Worm (Caenorhabditis elegans) whole organism, L4 larva: ENCODE measurements around the gene srw-136.
A peak's percentile ranks its signal among the peaks of the same experiment; 100 is the strongest.

Experiments
- D1046.2 ChIP-seq: fragments of 200-800 bp; sonication (Bioruptor generic); IDR thresholded peaks from 2 replicates; pipeline ENCODE4 v1.3.6; 2022; ENCODE audit warnings: missing genetic modification characterization, missing compliant biosample characterization
- F26F4.8 ChIP-seq: fragments of 200-800 bp; sonication (Bioruptor generic); conservative IDR thresholded peaks from 2 replicates; pipeline ENCODE4 v1.3.6; 2022; ENCODE audit warnings: missing genetic modification characterization, missing compliant biosample characterization
- F37D6.2 ChIP-seq: sonication (generic microtip); optimal IDR thresholded peaks from 2 replicates; lab custom pipeline; 2016; ENCODE audit warnings: mild to moderate bottlenecking, missing genetic modification characterization, missing compliant biosample characterization
- R02D3.7 ChIP-seq: fragments of 150-350 bp; sonication (generic microtip); optimal IDR thresholded peaks from 3 replicates; lab custom pipeline; 2014; ENCODE audit warnings: missing biosample characterization, missing genetic modification characterization
- Y105C5A.15 ChIP-seq: fragments of 200-800 bp; sonication (Bioruptor generic); IDR thresholded peaks from 2 replicates; pipeline ENCODE4 v1.3.6; 2022; ENCODE audit warnings: missing genetic modification characterization, missing compliant biosample characterization
- Y75B8A.6 ChIP-seq: fragments of 200-800 bp; sonication (Bioruptor generic); IDR thresholded peaks from 2 replicates; pipeline ENCODE4 v1.3.6; 2022; ENCODE audit warnings: missing genetic modification reagents, missing genetic modification characterization, missing compliant biosample characterization
- aha-1 ChIP-seq: fragments of 150-350 bp; peaks from one replicate; lab custom pipeline; 2014; ENCODE audit warnings: missing biosample characterization, missing genetic modification characterization
- ceh-32 ChIP-seq: sonication (generic microtip); optimal IDR thresholded peaks from 2 replicates; lab custom pipeline; 2016; ENCODE audit warnings: mild to moderate bottlenecking, missing genetic modification characterization, missing compliant biosample characterization; ENCODE audit not compliant: poor library complexity
- daf-12 ChIP-seq: fragments of 150-350 bp; optimal IDR thresholded peaks from 2 replicates; lab custom pipeline; 2014; ENCODE audit warnings: missing biosample characterization, missing genetic modification reagents, missing genetic modification characterization
- daf-16 ChIP-seq, 3 experiments: sonication (generic microtip); optimal IDR thresholded peaks; 2 replicates each; lab custom pipeline; 2016 to 2017; ENCODE audit warnings: missing genetic modification characterization in 3 of 3, missing genetic modification reagents in 3 of 3, mild to moderate bottlenecking in 2 of 3, missing compliant biosample characterization in 2 of 3, missing biosample characterization in 1 of 3, moderate library complexity in 1 of 3
- daf-19 ChIP-seq: fragments of 200-800 bp; sonication (Bioruptor generic); conservative IDR thresholded peaks from 2 replicates; pipeline ENCODE4 v1.3.6; 2022; ENCODE audit warnings: missing genetic modification characterization, missing compliant biosample characterization
- daf-8 ChIP-seq: fragments of 200-800 bp; sonication (Bioruptor generic); IDR thresholded peaks from 2 replicates; pipeline ENCODE4 v1.3.6; 2022; ENCODE audit warnings: missing genetic modification characterization, missing compliant biosample characterization
- dmd-6 ChIP-seq: fragments of 200-800 bp; sonication (Bioruptor generic); IDR thresholded peaks from 2 replicates; pipeline ENCODE4 v1.3.6; 2022; ENCODE audit warnings: missing genetic modification reagents, missing genetic modification characterization, missing compliant biosample characterization
- dmd-9 ChIP-seq: fragments of 200-800 bp; sonication (Bioruptor generic); IDR thresholded peaks from 2 replicates; pipeline ENCODE4 v1.3.6; 2022; ENCODE audit warnings: missing genetic modification reagents, missing genetic modification characterization, missing compliant biosample characterization
- fkh-10 ChIP-seq: fragments of 150-350 bp; optimal IDR thresholded peaks from 2 replicates; lab custom pipeline; 2014; ENCODE audit warnings: missing biosample characterization, missing genetic modification reagents, missing genetic modification characterization
- fos-1 ChIP-seq: fragments of 150-350 bp; optimal IDR thresholded peaks from 2 replicates; lab custom pipeline; 2014; ENCODE audit warnings: missing biosample characterization, missing genetic modification characterization
- hlh-30 ChIP-seq: sonication (generic microtip); optimal IDR thresholded peaks from 2 replicates; lab custom pipeline; 2017; ENCODE audit warnings: antibody characterized with exemption, mild to moderate bottlenecking, missing genetic modification characterization, missing compliant biosample characterization; ENCODE audit not compliant: insufficient read depth
- hmg-1.1 ChIP-seq: fragments of 200-800 bp; sonication (Bioruptor generic); IDR thresholded peaks from 2 replicates; pipeline ENCODE4 v1.3.6; 2022; ENCODE audit warnings: missing genetic modification reagents, missing genetic modification characterization, missing compliant biosample characterization
- lin-1 ChIP-seq: fragments of 200-800 bp; sonication (Bioruptor generic); IDR thresholded peaks from 2 replicates; pipeline ENCODE4 v1.3.6; 2022; ENCODE audit warnings: missing genetic modification reagents, missing genetic modification characterization, missing compliant biosample characterization
- lin-38 ChIP-seq: fragments of 200-800 bp; sonication (Bioruptor generic); IDR thresholded peaks from 2 replicates; pipeline ENCODE4 v1.3.6; 2022; ENCODE audit warnings: missing genetic modification reagents, missing genetic modification characterization, missing compliant biosample characterization
- madf-9 ChIP-seq: fragments of 200-800 bp; sonication (Bioruptor generic); conservative IDR thresholded peaks from 2 replicates; pipeline ENCODE4 v1.3.6; 2022; ENCODE audit warnings: missing genetic modification reagents, missing genetic modification characterization, missing compliant biosample characterization
- mxl-3 ChIP-seq: fragments of 200-800 bp; sonication (Bioruptor generic); optimal IDR thresholded peaks from 2 replicates; lab custom pipeline; 2018; ENCODE audit warnings: mild to moderate bottlenecking, missing genetic modification characterization, missing compliant biosample characterization
- nhr-11 ChIP-seq: fragments of 150-350 bp; optimal IDR thresholded peaks from 2 replicates; lab custom pipeline; 2014; ENCODE audit warnings: missing biosample characterization, missing genetic modification characterization
- nhr-28 ChIP-seq: fragments of 150-350 bp; optimal IDR thresholded peaks from 2 replicates; lab custom pipeline; 2014; ENCODE audit warnings: missing biosample characterization, missing genetic modification characterization
- nhr-41 ChIP-seq: fragments of 200-800 bp; sonication (Bioruptor generic); IDR thresholded peaks from 2 replicates; pipeline ENCODE4 v1.3.6; 2022; ENCODE audit warnings: missing genetic modification reagents, missing genetic modification characterization, missing compliant biosample characterization
- pqm-1 ChIP-seq: sonication (generic microtip); optimal IDR thresholded peaks from 2 replicates; lab custom pipeline; 2017; ENCODE audit warnings: missing biosample characterization, missing genetic modification characterization
- rbr-2 ChIP-seq: sonication (generic microtip); optimal IDR thresholded peaks from 2 replicates; lab custom pipeline; 2016; ENCODE audit warnings: missing genotype, missing genetic modification characterization, missing compliant biosample characterization
- saeg-2 ChIP-seq: fragments of 200-800 bp; sonication (Bioruptor generic); IDR thresholded peaks from 2 replicates; pipeline ENCODE4 v1.3.6; 2022; ENCODE audit warnings: missing genetic modification reagents, missing genetic modification characterization, missing compliant biosample characterization
- set-16 ChIP-seq: fragments of 200-800 bp; sonication (Bioruptor generic); IDR thresholded peaks from 2 replicates; pipeline ENCODE4 v1.3.6; 2022; ENCODE audit warnings: missing genetic modification reagents, missing genetic modification characterization, missing compliant biosample characterization
- spr-1 ChIP-seq: sonication (generic microtip); optimal IDR thresholded peaks from 2 replicates; lab custom pipeline; 2016; ENCODE audit warnings: mild to moderate bottlenecking, missing genetic modification characterization, missing compliant biosample characterization
- spr-3 ChIP-seq: fragments of 200-800 bp; sonication (Bioruptor generic); optimal IDR thresholded peaks from 2 replicates; lab custom pipeline; 2018; ENCODE audit warnings: mild to moderate bottlenecking, missing genetic modification characterization, missing compliant biosample characterization
- tra-1 ChIP-seq: fragments of 200-800 bp; sonication (Bioruptor generic); IDR thresholded peaks from 2 replicates; pipeline ENCODE4 v1.3.6; 2022; ENCODE audit warnings: missing genetic modification reagents, missing genetic modification characterization, missing compliant biosample characterization
- unc-130 ChIP-seq: sonication (generic microtip); optimal IDR thresholded peaks from 2 replicates; lab custom pipeline; 2016; ENCODE audit warnings: missing genetic modification reagents, missing genetic modification characterization, missing compliant biosample characterization
- zip-2 ChIP-seq: fragments of 150-350 bp; optimal IDR thresholded peaks from 2 replicates; lab custom pipeline; 2014; ENCODE audit warnings: missing biosample characterization, missing genetic modification characterization

srw-136 gene

ce11 chrV:3039282-3039681 is 28.9 kb upstream of the srw-136 start, which contains the start of gene chpf-2:
TSS of gene chpf-2 (minus strand) at chrV:3039382.
- TF ChIP-seq unc-130 (GFP tag; lab: Kevin White, UChicago) (no peak), hmg-1.1 (GFP tag; lab: Robert Waterston, UW) (no peak), dmd-9 (GFP tag; lab: Robert Waterston, UW) (no peak), nhr-41 (GFP tag; lab: Robert Waterston, UW) (no peak), madf-9 (GFP tag; lab: Robert Waterston, UW) (no peak), zip-2 (no peak), ceh-32 (tag; lab: Kevin White, UChicago) (no peak), nhr-11 (tag; lab: Kevin White, UChicago) (no peak), daf-19 (GFP tag; lab: Robert Waterston, UW) (no peak), dmd-6 (GFP tag; lab: Robert Waterston, UW) (no peak), fos-1 (no peak), hlh-30 (tag; lab: Kevin White, UChicago) (no peak)

DNA sequence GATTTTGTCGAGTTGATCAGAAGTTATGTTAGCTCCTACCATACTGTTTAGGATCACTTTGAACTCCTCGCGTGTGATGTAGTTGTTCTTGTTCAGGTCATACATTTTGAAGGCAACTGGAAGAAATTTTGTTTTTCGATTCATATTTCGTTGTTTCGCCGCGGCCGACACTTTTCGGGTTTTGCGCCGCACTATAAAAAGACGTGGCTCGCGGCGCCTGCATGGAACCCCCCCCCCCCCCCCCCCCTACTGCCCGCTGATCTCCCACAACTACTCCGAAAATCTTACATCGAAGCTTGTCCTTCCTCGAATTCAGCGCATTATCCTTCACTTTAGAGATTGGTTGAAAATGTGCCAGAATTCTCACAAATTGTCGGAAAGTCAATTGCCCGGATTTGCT is 27.7 kb upstream of the srw-136 start:
- TF ChIP-seq dmd-9 (GFP tag; lab: Robert Waterston, UW) (no peak), set-16 (GFP tag; lab: Robert Waterston, UW) (peak; percentile 82)
- TF ChIP-seq, all 104 proteins: peak for 1

- TF ChIP-seq saeg-2 (no peak), fkh-10 (GFP tag; lab: Kevin White, UChicago) (no peak), D1046.2 (GFP tag; lab: Robert Waterston, UW) (no peak), tra-1 (no peak), Y75B8A.6 (GFP tag; lab: Robert Waterston, UW) (no peak), rbr-2 (tag; lab: Kevin White, UChicago) (no peak), daf-8 (GFP tag; lab: Robert Waterston, UW) (no peak)
Observed at ce11 chrV:3034236-3034635, 23.9 kb upstream of the srw-136 start, which contains the start of gene srw-8. TSS of gene srw-8 (minus strand) at chrV:3034336.

DNA sequence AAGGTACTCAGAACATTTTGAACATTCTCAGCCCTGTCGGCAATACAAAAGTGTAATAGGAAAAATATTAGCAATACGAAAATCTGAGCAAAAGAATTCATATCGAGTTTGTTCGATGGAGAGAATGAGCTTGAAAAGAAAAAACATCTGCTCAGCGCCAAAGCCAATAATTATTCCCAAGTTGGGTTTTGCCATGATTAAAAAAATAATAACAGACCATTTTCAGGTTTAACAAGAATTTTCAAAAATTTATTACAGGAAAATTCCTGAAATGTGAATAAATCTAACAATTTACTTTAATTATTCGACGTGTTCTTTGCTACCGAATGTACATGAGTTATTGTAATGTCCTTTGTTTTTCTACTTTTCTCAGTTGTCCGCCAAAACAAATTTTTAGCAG is 22.0 kb upstream of the srw-136 start, which contains the start of gene irld-38:
Gene irld-38 (minus strand): TSS at position 101 of the 400 bp plus-strand sequence.
- TF ChIP-seq dmd-6 (GFP tag; lab: Robert Waterston, UW) (no peak), Y105C5A.15 (no peak), R02D3.7 (tag; lab: Kevin White, UChicago) (no peak)

ce11 chrV:3028205-3028604 is 17.8 kb upstream of the srw-136 start, which contains the start of gene asp-7:
TSS of gene asp-7 (plus strand) at chrV:3028285.
- no peak for TF ChIP-seq daf-19 (GFP tag; lab: Robert Waterston, UW)
- no peak for TF ChIP-seq spr-1 (tag; lab: Kevin White, UChicago)
- no peak for TF ChIP-seq ceh-32 (tag; lab: Kevin White, UChicago)
- peak; percentile 12 for TF ChIP-seq pqm-1 (tag; lab: Kevin White, UChicago)
- TF ChIP-seq dmd-6 (GFP tag; lab: Robert Waterston, UW) = no peak
- TF ChIP-seq F37D6.2 = no peak
- no peak for TF ChIP-seq lin-1 (GFP tag; lab: Robert Waterston, UW)
- no peak for TF ChIP-seq dmd-9 (GFP tag; lab: Robert Waterston, UW)
- no peak for TF ChIP-seq daf-12 (tag; lab: Kevin White, UChicago)
- TF ChIP-seq aha-1 (tag; lab: Kevin White, UChicago) = peak; percentile 73
- no peak for TF ChIP-seq F26F4.8 (GFP tag; lab: Robert Waterston, UW)
- TF ChIP-seq spr-3 (GFP tag; lab: Kevin White, UChicago) = no peak
- no peak for TF ChIP-seq lin-38 (GFP tag; lab: Robert Waterston, UW)

DNA sequence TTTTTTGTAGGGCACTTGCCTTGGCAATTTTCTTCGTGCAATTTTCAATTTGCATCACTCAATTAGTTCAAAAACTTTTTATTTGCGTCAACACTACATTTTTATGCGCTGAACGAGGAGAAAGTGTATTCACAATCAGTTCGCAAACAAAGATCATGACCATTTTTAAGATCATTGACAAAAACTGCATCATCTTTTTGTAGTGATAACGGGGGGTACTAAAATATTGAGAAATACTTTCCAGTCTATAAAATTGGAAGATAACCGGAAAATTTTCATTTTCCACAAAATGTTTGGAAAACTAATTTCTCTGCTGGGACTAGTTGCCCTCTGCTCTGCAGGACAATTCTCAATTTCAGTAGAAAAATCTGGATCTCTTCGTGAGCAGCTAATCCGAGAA is 13.9 kb upstream of the srw-136 start, which contains the start of gene asp-8:
Gene asp-8 (plus strand): TSS at position 276 of the 400 bp plus-strand sequence.
- TF ChIP-seq nhr-28 (tag; lab: Kevin White, UChicago) (peak; percentile 75), daf-16 (GFP tag; optimal IDR thresholded peaks at IDR 0.05; lab: Kevin White, UChicago) (no peak), daf-16 (tag; optimal IDR thresholded peaks at IDR 0.05; lab: Kevin White, UChicago) (peak; percentile 63), mxl-3 (no peak)
